Fruit fly (Drosophila melanogaster): ENCODE results near the gene yellow-h.

dm6 chr4:274704-275103 lies 47.0 kb downstream of the yellow-h start:
- TF ChIP-seq Snoo (tag; optimal IDR thresholded peaks at IDR 0.05) (no peak), Ets98B (GFP tag; IDR thresholded peaks at IDR 0.05) (no peak), fd96Ca (GFP tag; IDR thresholded peaks at IDR 0.05) (no peak), CG34367 (tag; optimal IDR thresholded peaks at IDR 0.05) (no peak), CG15710 (tag; optimal IDR thresholded peaks at IDR 0.05) (no peak), CG8159 (tag; optimal IDR thresholded peaks at IDR 0.05) (no peak), CG4496 (GFP tag; IDR thresholded peaks at IDR 0.05) (no peak), EcR (GFP tag; optimal IDR thresholded peaks at IDR 0.05) (no peak), CG10348 (GFP tag; IDR thresholded peaks at IDR 0.05) (no peak), CG32121 (GFP tag; IDR thresholded peaks at IDR 0.05) (no peak)
